Fruit fly (Drosophila melanogaster): ENCODE measurements around the gene CG31068.

DNA sequence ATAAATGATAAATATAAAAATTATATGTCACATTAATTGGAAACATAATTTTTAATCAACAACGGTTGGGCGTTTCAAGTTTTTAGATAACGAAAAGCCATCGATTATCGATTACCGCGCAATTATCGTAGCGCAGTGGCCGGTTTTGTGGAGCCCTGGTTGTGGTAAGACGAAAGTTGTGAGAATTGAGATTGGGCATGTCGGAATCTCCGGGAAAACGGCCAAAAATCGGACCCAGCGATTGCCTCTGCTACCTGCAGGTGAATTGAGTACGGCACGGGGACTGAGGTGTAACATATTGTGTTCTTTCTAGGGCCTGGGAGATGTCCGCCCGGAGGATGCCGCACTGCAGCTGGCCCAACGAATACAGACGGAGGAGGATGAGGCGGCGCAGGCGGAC, 50.1 kb downstream of the CG31068 start, which contains the start of gene CG3368:
- TF ChIP-seq EcR (GFP tag; optimal IDR thresholded peaks at IDR 0.05) = no peak
- no peak for TF ChIP-seq CG32121 (GFP tag; IDR thresholded peaks at IDR 0.05)
- TF ChIP-seq D1 (tag; optimal IDR thresholded peaks at IDR 0.05) = no peak
- TF ChIP-seq CG14655 (GFP tag; optimal IDR thresholded peaks at IDR 0.05) = no peak
- TF ChIP-seq CG4496 (GFP tag; IDR thresholded peaks at IDR 0.05) = no peak
- TF ChIP-seq rn (GFP tag; IDR thresholded peaks at IDR 0.05) = no peak
- TF ChIP-seq CG8301 (tag; optimal IDR thresholded peaks at IDR 0.05) = no peak
- no peak for TF ChIP-seq CG17806 (tag; optimal IDR thresholded peaks at IDR 0.05)
- TF ChIP-seq Snoo (tag; optimal IDR thresholded peaks at IDR 0.05) = no peak
- no peak for TF ChIP-seq Ets98B (GFP tag; IDR thresholded peaks at IDR 0.05)
- TF ChIP-seq fd96Ca (GFP tag; IDR thresholded peaks at IDR 0.05) = no peak
- TF ChIP-seq CG8159 (tag; optimal IDR thresholded peaks at IDR 0.05) = no peak
- no peak for TF ChIP-seq CG12605 (GFP tag; IDR thresholded peaks at IDR 0.05)

Measured in whole organism, pupa.